Worm (Caenorhabditis elegans) whole organism, L2 larva: ENCODE measurements around the gene Y94H6A.10.
A peak's percentile ranks its signal among the peaks of the same experiment; 100 is the strongest.

Experiments used
- C34F6.9 ChIP-seq: fragments of 150-350 bp; optimal IDR thresholded peaks from 2 replicates; lab custom pipeline; 2014; ENCODE audit warnings: missing biosample characterization, missing genetic modification characterization
- F13H6.1 ChIP-seq: sonication (generic microtip); optimal IDR thresholded peaks from 2 replicates; lab custom pipeline; 2016; ENCODE audit warnings: missing genetic modification characterization, missing compliant biosample characterization
- R02D3.7 ChIP-seq: fragments of 150-350 bp; optimal IDR thresholded peaks from 2 replicates; lab custom pipeline; 2014; ENCODE audit warnings: missing biosample characterization, missing genetic modification characterization
- Y55F3AM.14 ChIP-seq: fragments of 200-800 bp; sonication (Bioruptor generic); optimal IDR thresholded peaks from 2 replicates; lab custom pipeline; 2018; ENCODE audit warnings: mild to moderate bottlenecking, missing genetic modification characterization, missing compliant biosample characterization
- alr-1 ChIP-seq: fragments of 150-350 bp; optimal IDR thresholded peaks from 2 replicates; lab custom pipeline; 2014; ENCODE audit warnings: missing biosample characterization, missing genetic modification characterization
- aly-2 ChIP-seq: fragments of 150-350 bp; optimal IDR thresholded peaks from 2 replicates; lab custom pipeline; 2014; ENCODE audit warnings: missing biosample characterization, missing genetic modification characterization
- ama-1 ChIP-seq: fragments of 150-350 bp; optimal IDR thresholded peaks from 2 replicates; lab custom pipeline; 2018; ENCODE audit warnings: inconsistent platforms
- blmp-1 ChIP-seq: sonication (generic microtip); optimal IDR thresholded peaks from 2 replicates; lab custom pipeline; 2017; ENCODE audit warnings: missing genetic modification characterization, mild to moderate bottlenecking, missing compliant biosample characterization, antibody characterized with exemption, moderate library complexity; ENCODE audit not compliant: insufficient read depth
- ceh-16 ChIP-seq: fragments of 150-350 bp; optimal IDR thresholded peaks from 2 replicates; lab custom pipeline; 2014; ENCODE audit warnings: missing biosample characterization, missing genetic modification characterization
- ceh-82 ChIP-seq: fragments of 150-350 bp; optimal IDR thresholded peaks from 2 replicates; lab custom pipeline; 2014; ENCODE audit warnings: missing biosample characterization, missing genetic modification characterization
- crh-2 ChIP-seq: sonication (generic microtip); optimal IDR thresholded peaks from 2 replicates; lab custom pipeline; 2017; ENCODE audit warnings: missing biosample characterization, missing genetic modification characterization
- dmd-4 ChIP-seq: sonication (generic microtip); optimal IDR thresholded peaks from 2 replicates; lab custom pipeline; 2017; ENCODE audit warnings: missing biosample characterization, missing genetic modification characterization
- egl-27 ChIP-seq: sonication (generic microtip); optimal IDR thresholded peaks from 3 replicates; lab custom pipeline; 2017; ENCODE audit warnings: missing biosample characterization, missing genetic modification reagents, missing genetic modification characterization
- elt-3 ChIP-seq: sonication (generic microtip); optimal IDR thresholded peaks from 2 replicates; lab custom pipeline; 2017; ENCODE audit warnings: missing biosample characterization, missing genetic modification characterization
- fos-1 ChIP-seq: fragments of 150-350 bp; optimal IDR thresholded peaks from 2 replicates; lab custom pipeline; 2014; ENCODE audit warnings: missing biosample characterization, missing genetic modification characterization
- gmeb-1 ChIP-seq: fragments of 150-350 bp; optimal IDR thresholded peaks from 2 replicates; lab custom pipeline; 2014; ENCODE audit warnings: missing biosample characterization, missing genetic modification characterization
- lin-13 ChIP-seq: fragments of 150-350 bp; optimal IDR thresholded peaks from 2 replicates; lab custom pipeline; 2014; ENCODE audit warnings: missing biosample characterization, missing genetic modification reagents, missing genetic modification characterization
- lin-39 ChIP-seq: fragments of 150-350 bp; optimal IDR thresholded peaks from 2 replicates; lab custom pipeline; 2014; ENCODE audit warnings: missing biosample characterization, missing genetic modification reagents, missing genetic modification characterization
- lsy-2 ChIP-seq, 2 experiments: fragments of 150-350 bp in 1 of 2; sonication (generic microtip) in 1 of 2; optimal IDR thresholded peaks; 2 replicates each; lab custom pipeline; 2014 to 2017; ENCODE audit warnings: missing biosample characterization in 2 of 2, missing genetic modification characterization in 2 of 2
- mab-5 ChIP-seq: fragments of 150-350 bp; optimal IDR thresholded peaks from 2 replicates; lab custom pipeline; 2014; ENCODE audit warnings: missing biosample characterization, missing genetic modification characterization
- mbf-1 ChIP-seq: sonication (generic microtip); optimal IDR thresholded peaks from 2 replicates; lab custom pipeline; 2017; ENCODE audit warnings: missing biosample characterization, missing genetic modification characterization
- mdl-1 ChIP-seq, 2 experiments: fragments of 150-350 bp in 1 of 2; sonication (generic microtip) in 1 of 2; optimal IDR thresholded peaks; 2 replicates each; lab custom pipeline; 2017; ENCODE audit warnings: missing biosample characterization in 2 of 2, missing genetic modification characterization in 2 of 2
- nhr-10 ChIP-seq: sonication (generic microtip); optimal IDR thresholded peaks from 2 replicates; lab custom pipeline; 2017; ENCODE audit warnings: missing biosample characterization, missing genetic modification characterization
- nhr-11 ChIP-seq: fragments of 150-350 bp; optimal IDR thresholded peaks from 2 replicates; lab custom pipeline; 2014; ENCODE audit warnings: missing biosample characterization, missing genetic modification characterization
- nhr-12 ChIP-seq: fragments of 150-350 bp; optimal IDR thresholded peaks from 2 replicates; lab custom pipeline; 2014; ENCODE audit warnings: missing biosample characterization, missing genetic modification characterization
- nhr-129 ChIP-seq: fragments of 150-350 bp; optimal IDR thresholded peaks from 2 replicates; lab custom pipeline; 2014; ENCODE audit warnings: missing biosample characterization, missing genetic modification characterization
- nhr-21 ChIP-seq: fragments of 150-350 bp; optimal IDR thresholded peaks from 2 replicates; lab custom pipeline; 2014; ENCODE audit warnings: missing biosample characterization, missing genetic modification characterization
- nhr-23 ChIP-seq: fragments of 150-350 bp; optimal IDR thresholded peaks from 2 replicates; lab custom pipeline; 2014; ENCODE audit warnings: missing biosample characterization, missing genetic modification reagents, missing genetic modification characterization
- nhr-237 ChIP-seq: fragments of 150-350 bp; optimal IDR thresholded peaks from 2 replicates; lab custom pipeline; 2014; ENCODE audit warnings: missing biosample characterization, missing genetic modification characterization
- nhr-25 ChIP-seq: fragments of 150-350 bp; sonication (generic microtip); optimal IDR thresholded peaks from 3 replicates; lab custom pipeline; 2014; ENCODE audit warnings: missing biosample characterization, missing genetic modification characterization
- nhr-6 ChIP-seq: fragments of 150-350 bp; optimal IDR thresholded peaks from 2 replicates; lab custom pipeline; 2014; ENCODE audit warnings: missing biosample characterization, missing genetic modification characterization
- nhr-77 ChIP-seq: fragments of 150-350 bp; optimal IDR thresholded peaks from 2 replicates; lab custom pipeline; 2014; ENCODE audit warnings: missing biosample characterization, missing genetic modification characterization
- peb-1 ChIP-seq: fragments of 150-350 bp; optimal IDR thresholded peaks from 2 replicates; lab custom pipeline; 2014; ENCODE audit warnings: missing biosample characterization, missing genetic modification characterization
- sem-4 ChIP-seq: fragments of 150-350 bp; optimal IDR thresholded peaks from 2 replicates; lab custom pipeline; 2014; ENCODE audit warnings: missing biosample characterization, missing genetic modification reagents, missing genetic modification characterization
- skn-1 ChIP-seq: sonication (generic microtip); optimal IDR thresholded peaks from 2 replicates; lab custom pipeline; 2017; ENCODE audit warnings: missing biosample characterization, missing genetic modification characterization
- sma-3 ChIP-seq: sonication (generic microtip); optimal IDR thresholded peaks from 2 replicates; lab custom pipeline; 2016; ENCODE audit warnings: missing genetic modification reagents, missing genetic modification characterization, missing compliant biosample characterization
- sma-9 ChIP-seq, 2 experiments: fragments of 150-350 bp in 1 of 2; sonication (generic microtip) in 1 of 2; optimal IDR thresholded peaks; 2 replicates each; lab custom pipeline; 2014 to 2016; ENCODE audit warnings: missing genetic modification characterization in 2 of 2, mild to moderate bottlenecking in 1 of 2, missing biosample characterization in 1 of 2, missing compliant biosample characterization in 1 of 2, missing genetic modification reagents in 1 of 2, moderate library complexity in 1 of 2
- snpc-4 ChIP-seq: fragments of 150-350 bp; optimal IDR thresholded peaks from 2 replicates; lab custom pipeline; 2014; ENCODE audit warnings: missing biosample characterization, missing genetic modification characterization
- unc-39 ChIP-seq: fragments of 150-350 bp; optimal IDR thresholded peaks from 2 replicates; lab custom pipeline; 2014; ENCODE audit warnings: missing biosample characterization, missing genetic modification characterization
- unc-55 ChIP-seq: fragments of 150-350 bp; sonication (generic microtip); optimal IDR thresholded peaks from 3 replicates; lab custom pipeline; 2014; ENCODE audit warnings: missing biosample characterization, missing genetic modification reagents, missing genetic modification characterization
- unc-62 ChIP-seq: fragments of 150-350 bp; optimal IDR thresholded peaks from 2 replicates; lab custom pipeline; 2014; ENCODE audit warnings: missing biosample characterization, missing genetic modification reagents, missing genetic modification characterization
- zag-1 ChIP-seq: fragments of 150-350 bp; optimal IDR thresholded peaks from 2 replicates; lab custom pipeline; 2014; ENCODE audit warnings: missing biosample characterization, missing genetic modification characterization
- ztf-1 ChIP-seq: fragments of 200-800 bp; sonication (Bioruptor generic); conservative IDR thresholded peaks from 2 replicates; pipeline ENCODE4 v1.3.6; 2022; ENCODE audit warnings: missing genetic modification characterization, missing compliant biosample characterization
- ztf-11 ChIP-seq: sonication (generic microtip); optimal IDR thresholded peaks from 2 replicates; lab custom pipeline; 2017; ENCODE audit warnings: missing biosample characterization, missing genetic modification characterization
- ztf-4 ChIP-seq: fragments of 150-350 bp; optimal IDR thresholded peaks from 2 replicates; lab custom pipeline; 2014; ENCODE audit warnings: missing biosample characterization, missing genetic modification characterization

Y94H6A.10 gene

ce11 chrIV:2708329-2708965 is 2.0 kb downstream of the Y94H6A.10 start (continued):
- peak; percentile 85 for TF ChIP-seq nhr-21 (tag; lab: Kevin White, UChicago)
- TF ChIP-seq unc-55 (GFP tag; lab: Kevin White, UChicago) = peak; percentile 89
- no peak for TF ChIP-seq ztf-1
- no peak for TF ChIP-seq nhr-237 (tag; lab: Kevin White, UChicago)
- peak; percentile 8 for TF ChIP-seq ama-1 (lab: Kevin White, UChicago)
- TF ChIP-seq sma-3 = peak; percentile 77
- no peak for TF ChIP-seq peb-1

ce11 chrIV:2707012-2707411 is 3.5 kb downstream of the Y94H6A.10 start, which contains the start of gene ubc-8:
ubc-8 (minus strand) TSS chrIV:2707238.
- TF ChIP-seq elt-3 (tag; lab: Kevin White, UChicago) (no peak), nhr-6 (tag; lab: Kevin White, UChicago) (no peak), nhr-21 (tag; lab: Kevin White, UChicago) (no peak), snpc-4 (tag; lab: Kevin White, UChicago) (no peak), ztf-1 (no peak), blmp-1 (tag; lab: Kevin White, UChicago) (no peak), lin-39 (tag; lab: Kevin White, UChicago) (no peak), sem-4 (tag; lab: Kevin White, UChicago) (no peak), crh-2 (tag; lab: Kevin White, UChicago) (no peak), skn-1 (tag; lab: Kevin White, UChicago) (no peak), unc-62 (GFP tag; lab: Kevin White, UChicago) (no peak), nhr-12 (tag; lab: Kevin White, UChicago) (no peak), unc-39 (tag; lab: Kevin White, UChicago) (no peak), nhr-237 (tag; lab: Kevin White, UChicago) (no peak), nhr-77 (no peak), R02D3.7 (tag; lab: Kevin White, UChicago) (no peak), alr-1 (tag; lab: Kevin White, UChicago) (no peak)

ce11 chrIV:2705675-2706074 is 4.8 kb downstream of the Y94H6A.10 start:
- TF ChIP-seq sem-4 (tag; lab: Kevin White, UChicago) = no peak
- TF ChIP-seq unc-55 (GFP tag; lab: Kevin White, UChicago) = no peak
- TF ChIP-seq nhr-23 (tag; lab: Kevin White, UChicago) = no peak
- TF ChIP-seq nhr-129 (tag; lab: Kevin White, UChicago) = no peak
- no peak for TF ChIP-seq ztf-1
- no peak for TF ChIP-seq nhr-10
- no peak for TF ChIP-seq ztf-4
- TF ChIP-seq ceh-16 (tag; lab: Kevin White, UChicago) = no peak
- TF ChIP-seq, all 48 proteins: peak for 0

ce11 chrIV:2703927-2704401 is 6.5 kb downstream of the Y94H6A.10 start, which contains the start of gene Y94H6A.5:
Y94H6A.5 (minus strand) TSS chrIV:2703977.
- no peak for TF ChIP-seq mbf-1
- no peak for TF ChIP-seq dmd-4 (tag; lab: Kevin White, UChicago)
- no peak for TF ChIP-seq elt-3 (tag; lab: Kevin White, UChicago)
- no peak for TF ChIP-seq aly-2
- TF ChIP-seq mdl-1 (tag; optimal IDR thresholded peaks at IDR 0.05; lab: Kevin White, UChicago) = no peak
- peak; percentile 68 for TF ChIP-seq unc-55 (GFP tag; lab: Kevin White, UChicago)
- peak; percentile 42 for TF ChIP-seq C34F6.9 (tag; lab: Kevin White, UChicago)
- TF ChIP-seq Y55F3AM.14 (GFP tag; lab: Kevin White, UChicago) = no peak
- TF ChIP-seq egl-27 (tag; lab: Kevin White, UChicago) = peak; percentile 15
- TF ChIP-seq ceh-16 (tag; lab: Kevin White, UChicago) = no peak
- peak; percentile 56 for TF ChIP-seq crh-2 (tag; lab: Kevin White, UChicago)
- peak; percentile 82 to 97 for TF ChIP-seq lsy-2 (tag; optimal IDR thresholded peaks at IDR 0.05; lab: Kevin White, UChicago)
- TF ChIP-seq ztf-1 = no peak
- no peak for TF ChIP-seq nhr-6 (tag; lab: Kevin White, UChicago)
- peak; percentile 21 for TF ChIP-seq sma-3
- no peak for TF ChIP-seq mab-5
- peak; percentile 69 for TF ChIP-seq lin-13 (GFP tag; lab: Kevin White, UChicago)
- TF ChIP-seq nhr-11 = no peak
- TF ChIP-seq ceh-82 = no peak
- no peak for TF ChIP-seq snpc-4 (tag; lab: Kevin White, UChicago)
- TF ChIP-seq gmeb-1 (tag; lab: Kevin White, UChicago) = peak; percentile 49
- peak; percentile 74 for TF ChIP-seq ama-1 (lab: Kevin White, UChicago)
- no peak for TF ChIP-seq F13H6.1 (tag; lab: Kevin White, UChicago)
- no peak for TF ChIP-seq fos-1 (tag; lab: Kevin White, UChicago)
- TF ChIP-seq nhr-129 (tag; lab: Kevin White, UChicago) = peak; percentile 49
- no peak for TF ChIP-seq ztf-4
- TF ChIP-seq nhr-237 (tag; lab: Kevin White, UChicago) = no peak
- no peak for TF ChIP-seq nhr-23 (tag; lab: Kevin White, UChicago)
- TF ChIP-seq sma-9 (GFP tag; optimal IDR thresholded peaks at IDR 0.05; lab: Kevin White, UChicago) = no peak
- no peak for TF ChIP-seq sma-9 (tag; optimal IDR thresholded peaks at IDR 0.05; lab: Kevin White, UChicago)
- peak; percentile 60 for TF ChIP-seq nhr-25 (tag; lab: Kevin White, UChicago)
- no peak for TF ChIP-seq alr-1 (tag; lab: Kevin White, UChicago)
- no peak for TF ChIP-seq ztf-11
- no peak for TF ChIP-seq R02D3.7 (tag; lab: Kevin White, UChicago)
- TF ChIP-seq zag-1 = no peak
